Worm (Caenorhabditis elegans): ENCODE measurements around the gene F31F4.1.

DNA sequence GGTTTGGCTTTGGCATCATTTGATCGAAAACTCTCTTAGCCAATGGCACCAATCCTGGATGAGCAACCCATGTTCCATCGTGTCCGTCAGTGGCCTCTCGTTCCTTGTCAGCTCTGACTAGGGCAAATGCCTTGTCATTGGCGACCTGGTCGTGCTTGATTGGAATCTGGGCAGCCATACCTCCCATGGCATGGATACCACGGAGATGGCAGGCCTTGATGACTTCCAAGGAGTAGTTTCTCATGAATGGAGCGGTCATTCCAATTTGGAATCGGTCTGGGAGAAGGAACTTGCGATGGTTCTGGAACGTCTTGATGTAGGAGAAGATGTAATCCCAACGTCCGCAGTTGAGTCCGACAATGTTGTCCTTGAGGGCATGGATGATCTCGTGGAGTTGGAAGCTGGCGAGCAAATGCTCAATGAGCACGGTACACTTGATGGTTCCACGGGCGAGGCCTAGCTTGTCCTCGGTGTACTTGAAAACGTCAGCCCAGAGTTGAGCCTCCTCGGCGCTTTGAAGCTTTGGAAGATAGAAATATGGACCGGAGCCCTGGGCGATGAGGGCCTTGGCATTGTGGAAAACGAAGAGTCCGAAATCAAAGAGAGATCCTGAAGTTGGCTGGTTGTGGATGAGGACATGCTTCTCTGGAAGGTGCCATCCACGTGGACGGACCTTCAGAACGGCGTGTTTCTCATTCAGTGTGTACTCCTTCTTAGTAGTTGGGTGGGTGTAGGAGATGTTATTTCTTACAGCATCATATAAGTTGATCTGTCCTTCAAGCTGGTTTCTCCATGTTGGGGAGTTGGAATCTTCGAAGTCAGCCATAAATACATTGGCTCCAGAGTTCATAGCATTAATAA lies 41.3 kb downstream of the F31F4.1 start:
- TF ChIP-seq dao-5 (tag; optimal IDR thresholded peaks at IDR 0.05) (no peak), W03F9.2 (tag; optimal IDR thresholded peaks at IDR 0.05) (no peak), him-1 (tag; optimal IDR thresholded peaks at IDR 0.05) (no peak)
